Fruit fly (Drosophila melanogaster) Kc167 (cell line): ENCODE results near the gene Rpp20.

Experiments
- Sin3A ChIP-seq: fragments of >200 bp; optimal IDR thresholded peaks from 2 replicates; lab custom pipeline; 2018; ENCODE audit warnings: missing external identifiers
- ttk ChIP-seq: sonication (Bioruptor generic); optimal IDR thresholded peaks from 2 replicates; lab custom pipeline; 2017; ENCODE audit warnings: missing external identifiers

DNA sequence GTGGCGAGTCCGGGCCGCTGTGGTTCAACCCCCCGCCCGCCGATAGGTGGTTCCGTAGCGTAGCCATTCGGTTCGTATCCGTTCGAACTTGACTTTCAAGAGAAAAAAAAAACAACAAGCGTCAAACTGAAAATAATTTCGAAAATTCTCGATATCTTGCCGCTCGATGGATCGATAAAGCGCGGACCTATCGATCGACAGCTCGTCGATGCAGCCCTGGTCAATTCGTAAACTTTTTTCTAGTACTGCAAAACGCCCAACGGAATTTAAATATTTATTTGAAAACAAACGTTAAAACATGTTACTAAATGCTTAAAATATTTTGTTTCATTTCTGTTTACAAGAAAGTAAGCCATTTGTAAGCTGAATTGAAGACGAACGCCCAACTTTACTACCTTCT is 17.9 kb downstream of the Rpp20 start:
- TF ChIP-seq ttk (lab: Kevin White, UChicago) (no peak), Sin3A (lab: Kevin White, UChicago) (no peak)
